Fruit fly (Drosophila melanogaster) whole organism, prepupa: ENCODE results near the gene CG16959.

Source experiments
- Blimp-1 ChIP-seq: fragments of 200-800 bp; sonication (Bioruptor generic); optimal IDR thresholded peaks from 3 replicates; lab custom pipeline; 2017; ENCODE audit warnings: missing biosample characterization, missing genetic modification characterization, mild to moderate bottlenecking, moderate library complexity, missing genetic modification reagents
- CG11294 ChIP-seq: fragments of 200-800 bp; sonication (Bioruptor generic); IDR thresholded peaks from 2 replicates; pipeline ENCODE4 v1.3.6; 2022; ENCODE audit warnings: missing biosample characterization, missing genetic modification characterization
- CG11762 ChIP-seq: fragments of 200-800 bp; sonication (Bioruptor generic); optimal IDR thresholded peaks from 3 replicates; lab custom pipeline; 2016; ENCODE audit warnings: missing biosample characterization, missing genetic modification characterization; ENCODE audit not compliant: insufficient read depth
- CG15336 ChIP-seq: fragments of 200-800 bp; sonication (Bioruptor generic); IDR thresholded peaks from 2 replicates; pipeline ENCODE4 v1.3.6; 2022; ENCODE audit warnings: missing biosample characterization, missing genetic modification characterization
- CG32006 ChIP-seq: fragments of 200-800 bp; sonication (Bioruptor generic); optimal IDR thresholded peaks from 3 replicates; lab custom pipeline; 2017; ENCODE audit warnings: missing biosample characterization, mild to moderate bottlenecking, missing genetic modification characterization
- CG4318 ChIP-seq: fragments of 200-800 bp; sonication (Bioruptor generic); optimal IDR thresholded peaks from 3 replicates; lab custom pipeline; 2017; ENCODE audit warnings: missing biosample characterization, mild to moderate bottlenecking, missing genetic modification characterization
- CG6792 ChIP-seq: fragments of 200-800 bp; sonication (Bioruptor generic); optimal IDR thresholded peaks from 3 replicates; lab custom pipeline; 2016; ENCODE audit warnings: missing biosample characterization, missing genetic modification characterization
- CG6808 ChIP-seq: fragments of 200-800 bp; sonication (Bioruptor generic); optimal IDR thresholded peaks from 3 replicates; lab custom pipeline; 2017; ENCODE audit warnings: missing biosample characterization, missing genetic modification characterization, mild to moderate bottlenecking, moderate library complexity, missing genetic modification reagents
- CG6854 ChIP-seq: fragments of 200-800 bp; sonication (Bioruptor generic); optimal IDR thresholded peaks from 2 replicates; lab custom pipeline; 2017; ENCODE audit warnings: missing biosample characterization, mild to moderate bottlenecking, missing genetic modification characterization
- CG7368 ChIP-seq: fragments of 200-800 bp; sonication (Bioruptor generic); optimal IDR thresholded peaks from 3 replicates; lab custom pipeline; 2016; ENCODE audit warnings: missing biosample characterization, missing genetic modification characterization
- CG8119 ChIP-seq: fragments of 200-800 bp; sonication (Bioruptor generic); IDR thresholded peaks from 3 replicates; pipeline ENCODE4 v1.3.6; 2022; ENCODE audit warnings: missing biosample characterization, missing genetic modification characterization
- CG8632 ChIP-seq: fragments of 200-800 bp; sonication (Bioruptor generic); optimal IDR thresholded peaks from 3 replicates; lab custom pipeline; 2016; ENCODE audit warnings: missing biosample characterization, missing genetic modification characterization
- CG9139 ChIP-seq: fragments of 200-800 bp; sonication (Bioruptor generic); optimal IDR thresholded peaks from 3 replicates; lab custom pipeline; 2017; ENCODE audit warnings: missing biosample characterization, mild to moderate bottlenecking, missing genetic modification characterization
- Eip75B ChIP-seq: fragments of 200-800 bp; sonication (Bioruptor generic); optimal IDR thresholded peaks from 3 replicates; lab custom pipeline; 2016; ENCODE audit warnings: missing biosample characterization, missing genetic modification characterization
- Eip78C ChIP-seq: fragments of 200-800 bp; sonication (Bioruptor generic); peaks from one replicate; lab custom pipeline; 2016; ENCODE audit warnings: missing biosample characterization, missing genetic modification characterization
- Eip93F ChIP-seq: fragments of 200-800 bp; sonication (Bioruptor generic); optimal IDR thresholded peaks from 2 replicates; lab custom pipeline; 2016; ENCODE audit warnings: missing biosample characterization, mild to moderate bottlenecking, missing genetic modification characterization
- Hr4 ChIP-seq: fragments of 200-800 bp; sonication (Bioruptor generic); optimal IDR thresholded peaks from 3 replicates; lab custom pipeline; 2016; ENCODE audit warnings: missing biosample characterization, missing genetic modification characterization
- Lpt ChIP-seq: fragments of 200-800 bp; sonication (Bioruptor generic); optimal IDR thresholded peaks from 3 replicates; lab custom pipeline; 2016; ENCODE audit warnings: missing biosample characterization, missing genetic modification characterization
- Met ChIP-seq: fragments of 200-800 bp; sonication (Bioruptor generic); optimal IDR thresholded peaks from 3 replicates; lab custom pipeline; 2016; ENCODE audit warnings: missing biosample characterization, missing genetic modification characterization
- OdsH ChIP-seq: fragments of 200-800 bp; sonication (Bioruptor generic); optimal IDR thresholded peaks from 3 replicates; lab custom pipeline; 2016; ENCODE audit warnings: missing biosample characterization, missing genetic modification characterization
- Smox ChIP-seq: fragments of 200-800 bp; sonication (Bioruptor generic); optimal IDR thresholded peaks from 3 replicates; lab custom pipeline; 2016; ENCODE audit warnings: missing biosample characterization, missing genetic modification characterization
- Sox102F ChIP-seq: fragments of 200-800 bp; sonication (Bioruptor generic); optimal IDR thresholded peaks from 2 replicates; lab custom pipeline; 2016; ENCODE audit warnings: missing biosample characterization, mild to moderate bottlenecking, missing genetic modification characterization
- Sox14 ChIP-seq: fragments of 200-800 bp; sonication (Bioruptor generic); optimal IDR thresholded peaks from 3 replicates; lab custom pipeline; 2016; ENCODE audit warnings: missing biosample characterization, missing genetic modification characterization
- Sox15 ChIP-seq: fragments of 200-800 bp; sonication (Bioruptor generic); optimal IDR thresholded peaks from 3 replicates; lab custom pipeline; 2016; ENCODE audit warnings: missing biosample characterization, missing genetic modification characterization
- achi ChIP-seq: fragments of 200-800 bp; sonication (Bioruptor generic); optimal IDR thresholded peaks from 3 replicates; lab custom pipeline; 2016; ENCODE audit warnings: missing biosample characterization, missing genetic modification characterization
- dac ChIP-seq: fragments of 200-800 bp; sonication (Bioruptor generic); optimal IDR thresholded peaks from 2 replicates; lab custom pipeline; 2017; ENCODE audit warnings: missing biosample characterization, mild to moderate bottlenecking, missing genetic modification characterization
- dsx ChIP-seq: fragments of 200-800 bp; optimal IDR thresholded peaks from 3 replicates; lab custom pipeline; 2019; ENCODE audit warnings: missing biosample characterization, mild to moderate bottlenecking, missing genetic modification characterization, moderate library complexity; ENCODE audit not compliant: poor library complexity, severe bottlenecking
- esn ChIP-seq: fragments of 200-800 bp; sonication (Bioruptor generic); optimal IDR thresholded peaks from 2 replicates; lab custom pipeline; 2016; ENCODE audit warnings: missing biosample characterization, mild to moderate bottlenecking, missing genetic modification characterization, moderate library complexity
- fd85E ChIP-seq: fragments of 200-800 bp; sonication (Bioruptor generic); optimal IDR thresholded peaks from 3 replicates; lab custom pipeline; 2016; ENCODE audit warnings: missing biosample characterization, missing genetic modification characterization
- fkh ChIP-seq: fragments of 200-800 bp; sonication (Bioruptor generic); optimal IDR thresholded peaks from 3 replicates; lab custom pipeline; 2017; ENCODE audit warnings: missing biosample characterization, mild to moderate bottlenecking, missing genetic modification characterization, moderate library complexity
- lz ChIP-seq: fragments of 200-800 bp; sonication (Bioruptor generic); optimal IDR thresholded peaks from 3 replicates; lab custom pipeline; 2016; ENCODE audit warnings: missing biosample characterization, missing genetic modification characterization
- salr ChIP-seq, 2 experiments: fragments of 200-800 bp; sonication (Bioruptor generic); optimal IDR thresholded peaks; 3 replicates each; lab custom pipeline; 2016 to 2018; ENCODE audit warnings: missing biosample characterization in 2 of 2, missing genetic modification characterization in 2 of 2, mild to moderate bottlenecking in 1 of 2
- svp ChIP-seq: fragments of 200-800 bp; sonication (Bioruptor generic); peaks from one replicate; lab custom pipeline; 2016; ENCODE audit warnings: missing biosample characterization, missing genetic modification characterization

The CG16959 gene

DNA sequence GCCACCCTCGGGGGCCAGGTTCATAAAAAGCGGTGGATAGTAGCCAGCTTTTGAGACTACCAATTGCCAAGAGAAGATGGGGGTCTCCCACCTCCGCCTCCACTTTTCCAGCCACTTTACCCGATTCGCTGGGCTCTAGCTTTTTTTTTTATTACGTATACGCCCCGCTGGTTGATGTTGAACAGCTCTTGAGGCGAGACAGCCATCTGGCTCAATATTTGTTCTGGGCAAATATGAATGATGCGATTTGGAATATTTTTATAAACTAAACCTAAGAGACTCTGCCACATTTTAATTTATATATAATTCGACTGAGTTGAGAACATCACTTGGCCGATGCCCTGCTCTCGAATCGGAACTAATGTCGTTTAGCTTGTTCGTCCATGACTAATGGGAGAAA, 24.9 kb upstream of the CG16959 start:
- TF ChIP-seq fkh (GFP tag; lab: Kevin White, UChicago) (peak; percentile 57), CG4318 (GFP tag; lab: Kevin White, UChicago) (no peak)

DNA sequence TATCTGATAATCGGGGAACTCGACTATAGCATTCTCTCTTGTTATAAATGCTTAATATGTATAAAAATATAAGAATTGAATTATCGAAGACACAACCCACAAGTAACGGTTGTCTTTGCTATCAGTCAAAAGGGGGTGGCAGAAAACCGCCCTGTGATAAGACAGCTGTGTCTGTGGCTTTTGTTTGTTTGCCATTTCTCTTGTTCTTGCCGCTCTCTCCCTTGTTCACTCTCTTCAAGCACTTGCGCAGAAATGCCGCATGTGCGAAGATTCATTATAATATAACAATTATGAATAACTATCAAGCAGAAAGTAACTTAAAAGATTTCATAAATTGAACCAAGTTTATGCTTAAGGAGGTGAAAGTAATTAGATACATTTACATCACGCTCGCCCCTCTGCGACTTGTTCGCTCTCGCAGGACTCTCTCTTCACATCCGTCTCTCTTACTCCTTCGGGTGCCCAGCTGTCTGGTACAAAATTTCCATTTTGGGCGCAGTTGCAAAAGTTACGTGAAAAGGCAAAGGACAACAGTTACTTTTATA, 21.6 kb upstream of the CG16959 start, which contains the start of gene FucTA:
Gene FucTA, plus strand, starts transcription at position 495 of the 545 bp plus-strand sequence.
- TF ChIP-seq Sox15 (GFP tag; lab: Kevin White, UChicago) (no peak), salr (GFP tag; optimal IDR thresholded peaks at IDR 0.05; lab: Kevin White, UChicago) (no peak), CG15336 (GFP tag; lab: Robert Waterston, UW) (no peak), fd85E (GFP tag; lab: Kevin White, UChicago) (no peak), esn (GFP tag; lab: Kevin White, UChicago) (no peak)

DNA sequence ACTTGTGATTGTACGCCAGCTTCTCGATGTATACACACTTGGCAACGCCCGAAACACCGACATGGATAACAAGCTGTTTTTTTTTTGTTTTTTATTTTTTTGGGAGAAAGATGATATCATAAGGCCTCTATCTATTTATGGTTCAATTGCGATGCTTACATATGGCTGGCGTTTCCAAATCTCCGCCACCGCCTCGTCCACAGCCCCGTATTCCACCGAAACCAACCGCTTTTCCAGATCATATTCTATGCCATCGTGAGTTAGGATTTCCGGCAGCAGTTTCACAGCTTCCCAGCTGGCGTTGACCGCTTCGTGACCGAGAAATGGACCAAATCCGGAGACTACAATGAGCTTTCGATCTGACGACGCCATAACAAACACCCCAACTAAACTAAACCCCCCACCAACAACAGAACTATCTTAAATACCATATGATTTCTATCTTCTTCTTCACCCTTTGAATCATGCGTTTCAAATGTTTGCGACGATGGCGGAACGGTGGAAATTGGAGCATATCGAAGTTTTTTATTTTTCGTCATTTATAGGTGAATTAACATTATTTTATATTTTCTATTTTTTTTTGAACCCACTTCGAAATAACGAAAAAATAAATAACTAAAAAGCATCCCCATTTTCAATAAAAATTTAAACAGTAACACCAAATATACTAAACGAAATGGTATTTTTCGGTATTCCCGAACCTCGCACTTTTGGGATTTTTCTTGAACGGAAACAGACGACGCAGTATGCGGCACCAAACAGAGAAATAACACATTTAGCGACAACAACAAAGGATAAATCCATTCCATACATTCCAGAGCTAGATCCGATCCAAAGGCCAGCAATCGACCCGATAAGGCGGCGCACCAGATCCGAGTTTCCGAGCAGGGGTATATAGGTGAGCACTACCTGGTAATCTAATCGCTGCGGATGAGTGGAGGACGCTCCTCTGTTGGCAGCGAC, 18.8 kb upstream of the CG16959 start, which contains the start of the genes CG32147 and Pex3:
Gene CG32147, minus strand, starts transcription at position 422 of the 963 bp plus-strand sequence.
Gene Pex3, plus strand, starts transcription at position 718 of the 963 bp plus-strand sequence.
- TF ChIP-seq Eip75B (GFP tag; lab: Kevin White, UChicago), result no peak
- TF ChIP-seq Met, result no peak
- TF ChIP-seq achi (GFP tag; lab: Kevin White, UChicago), result no peak
- TF ChIP-seq CG11762 (GFP tag; lab: Kevin White, UChicago), result no peak
- no peak for TF ChIP-seq salr (GFP tag; optimal IDR thresholded peaks at IDR 0.05; lab: Kevin White, UChicago)
- TF ChIP-seq Sox14, result peak; percentile 67
- TF ChIP-seq CG6792 (GFP tag; lab: Kevin White, UChicago), result no peak
- no peak for TF ChIP-seq Blimp-1 (GFP tag; lab: Kevin White, UChicago)
- peak; percentile 43 for TF ChIP-seq CG6854 (GFP tag; lab: Kevin White, UChicago)
- no peak for TF ChIP-seq CG4318 (GFP tag; lab: Kevin White, UChicago)
- peak; percentile 39 for TF ChIP-seq Eip78C (GFP tag; lab: Kevin White, UChicago)
- TF ChIP-seq CG11294 (GFP tag; lab: Robert Waterston, UW), result no peak
- no peak for TF ChIP-seq lz (GFP tag; lab: Kevin White, UChicago)
- TF ChIP-seq Eip93F (GFP tag; lab: Kevin White, UChicago), result no peak
- no peak for TF ChIP-seq Smox
- peak; percentile 49 for TF ChIP-seq svp (GFP tag; lab: Kevin White, UChicago)
- no peak for TF ChIP-seq Hr4 (GFP tag; lab: Kevin White, UChicago)
- TF ChIP-seq CG8119 (GFP tag; lab: Robert Waterston, UW), result no peak; the same call in 1 of the 3 replicates
- no peak for TF ChIP-seq OdsH (GFP tag; lab: Kevin White, UChicago)
- TF ChIP-seq Sox102F (GFP tag; lab: Kevin White, UChicago), result no peak
- TF ChIP-seq CG7368 (GFP tag; lab: Kevin White, UChicago), result no peak
- no peak for TF ChIP-seq dac (GFP tag; lab: Kevin White, UChicago)
- no peak for TF ChIP-seq dsx (GFP tag; lab: Kevin White, UChicago)
- no peak for TF ChIP-seq fd85E (GFP tag; lab: Kevin White, UChicago)
- TF ChIP-seq CG32006 (GFP tag; lab: Kevin White, UChicago), result no peak
- TF ChIP-seq Lpt (GFP tag; lab: Kevin White, UChicago), result no peak
- no peak for TF ChIP-seq CG8632 (GFP tag; lab: Kevin White, UChicago)
- no peak for TF ChIP-seq CG9139 (GFP tag; lab: Kevin White, UChicago)
- peak; percentile 26 for TF ChIP-seq CG6808 (GFP tag; lab: Kevin White, UChicago)
- TF ChIP-seq esn (GFP tag; lab: Kevin White, UChicago), result peak; percentile 4
